Worm (Caenorhabditis elegans) whole organism, L1 larva: ENCODE measurements around the gene npp-15.

Source experiments
- C16A3.4 ChIP-seq: fragments of 150-350 bp; optimal IDR thresholded peaks from 2 replicates; lab custom pipeline; 2014; ENCODE audit warnings: missing biosample characterization, missing genetic modification characterization
- Y116A8C.19 ChIP-seq: sonication (generic microtip); optimal IDR thresholded peaks from 2 replicates; lab custom pipeline; 2016; ENCODE audit warnings: missing compliant biosample characterization, missing genetic modification characterization, borderline replicate concordance
- aha-1 ChIP-seq: fragments of 150-350 bp; optimal IDR thresholded peaks from 2 replicates; lab custom pipeline; 2014; ENCODE audit warnings: missing biosample characterization, missing genetic modification characterization
- alr-1 ChIP-seq: fragments of 200-800 bp; sonication (Bioruptor generic); optimal IDR thresholded peaks from 2 replicates; lab custom pipeline; 2018; ENCODE audit warnings: borderline replicate concordance, mild to moderate bottlenecking, missing genetic modification characterization, missing compliant biosample characterization
- blmp-1 ChIP-seq: fragments of 150-350 bp; optimal IDR thresholded peaks from 2 replicates; lab custom pipeline; 2014; ENCODE audit warnings: missing biosample characterization, missing genetic modification characterization
- ceh-82 ChIP-seq, 3 experiments: fragments of 150-350 bp in 1 of 3; sonication (generic microtip) in 2 of 3; optimal IDR thresholded peaks; 2 replicates each; lab custom pipeline; 2014 to 2017; ENCODE audit warnings: missing biosample characterization in 3 of 3, missing genetic modification characterization in 3 of 3
- ceh-90 ChIP-seq: sonication (generic microtip); optimal IDR thresholded peaks from 2 replicates; lab custom pipeline; 2016; ENCODE audit warnings: missing genetic modification characterization, missing compliant biosample characterization
- dpl-1 ChIP-seq, 3 experiments: fragments of 150-350 bp in 2 of 3; sonication (generic microtip) in 1 of 3; optimal IDR thresholded peaks; 2 replicates each; lab custom pipeline; 2014 to 2017; ENCODE audit warnings: missing biosample characterization in 3 of 3, missing genetic modification characterization in 3 of 3, missing genetic modification reagents in 3 of 3
- dsc-1 ChIP-seq: sonication (generic microtip); optimal IDR thresholded peaks from 2 replicates; lab custom pipeline; 2016; ENCODE audit warnings: mild to moderate bottlenecking, missing genetic modification characterization, missing compliant biosample characterization
- efl-1 ChIP-seq, 4 experiments: fragments of 150-350 bp; optimal IDR thresholded peaks in 3 of 4; peaks in 1 of 4; 1 replicate in 1 of 4; 2 replicates in 3 of 4; lab custom pipeline; 2014; ENCODE audit warnings: missing biosample characterization in 2 of 4, missing genetic modification characterization in 2 of 4, missing genetic modification reagents in 2 of 4
- elt-3 ChIP-seq, 6 experiments: fragments of 150-350 bp in 1 of 6; sonication (generic microtip); optimal IDR thresholded peaks; 2 replicates each; lab custom pipeline; 2017 to 2018; ENCODE audit warnings: missing biosample characterization in 6 of 6, missing genetic modification characterization in 6 of 6, inconsistent platforms in 1 of 6
- ets-5 ChIP-seq: fragments of 200-800 bp; sonication (Bioruptor generic); IDR thresholded peaks from 2 replicates; pipeline ENCODE4 v1.3.6; 2022; ENCODE audit warnings: missing genetic modification characterization, missing compliant biosample characterization
- fos-1 ChIP-seq: fragments of 150-350 bp; optimal IDR thresholded peaks from 2 replicates; lab custom pipeline; 2014; ENCODE audit warnings: missing biosample characterization, missing genetic modification characterization
- hlh-17 ChIP-seq: fragments of 200-800 bp; sonication (Bioruptor generic); optimal IDR thresholded peaks from 2 replicates; lab custom pipeline; 2018; ENCODE audit warnings: missing genetic modification characterization, mild to moderate bottlenecking, missing compliant biosample characterization, moderate library complexity, borderline replicate concordance
- isw-1 ChIP-seq: fragments of 200-800 bp; sonication (Bioruptor generic); IDR thresholded peaks from 2 replicates; pipeline ENCODE4 v1.3.6; 2022; ENCODE audit warnings: missing genetic modification characterization, missing compliant biosample characterization
- lin-15B ChIP-seq: fragments of 150-350 bp; sonication (generic microtip); optimal IDR thresholded peaks from 3 replicates; lab custom pipeline; 2014; ENCODE audit warnings: missing biosample characterization, missing genetic modification characterization
- lin-35 ChIP-seq, 2 experiments: fragments of 150-350 bp; optimal IDR thresholded peaks; 2 replicates each; lab custom pipeline; 2014; ENCODE audit warnings: missing biosample characterization in 2 of 2, missing genetic modification characterization in 2 of 2, missing genetic modification reagents in 2 of 2
- lir-3 ChIP-seq: sonication (generic microtip); optimal IDR thresholded peaks from 2 replicates; lab custom pipeline; 2016; ENCODE audit warnings: mild to moderate bottlenecking, missing genetic modification characterization, moderate library complexity, missing compliant biosample characterization; ENCODE audit not compliant: poor library complexity
- lsy-2 ChIP-seq, 2 experiments: fragments of 150-350 bp; optimal IDR thresholded peaks; 2 replicates each; lab custom pipeline; 2014; ENCODE audit warnings: missing biosample characterization in 2 of 2, missing genetic modification characterization in 2 of 2
- mep-1 ChIP-seq: fragments of 150-350 bp; optimal IDR thresholded peaks from 2 replicates; lab custom pipeline; 2014; ENCODE audit warnings: missing biosample characterization, missing genetic modification characterization
- nhr-11 ChIP-seq: fragments of 150-350 bp; optimal IDR thresholded peaks from 2 replicates; lab custom pipeline; 2014; ENCODE audit warnings: missing biosample characterization, missing genetic modification characterization
- nhr-20 ChIP-seq: sonication (generic microtip); optimal IDR thresholded peaks from 2 replicates; lab custom pipeline; 2016; ENCODE audit warnings: mild to moderate bottlenecking, missing genetic modification characterization, missing compliant biosample characterization
- nhr-237 ChIP-seq: fragments of 150-350 bp; optimal IDR thresholded peaks from 2 replicates; lab custom pipeline; 2014; ENCODE audit warnings: missing biosample characterization, missing genetic modification characterization
- nhr-28 ChIP-seq: fragments of 150-350 bp; optimal IDR thresholded peaks from 2 replicates; lab custom pipeline; 2014; ENCODE audit warnings: missing biosample characterization, missing genetic modification characterization
- nhr-71 ChIP-seq: sonication (generic microtip); optimal IDR thresholded peaks from 2 replicates; lab custom pipeline; 2016; ENCODE audit warnings: mild to moderate bottlenecking, missing genetic modification characterization, moderate library complexity, missing compliant biosample characterization
- nhr-76 ChIP-seq: sonication (generic microtip); optimal IDR thresholded peaks from 2 replicates; lab custom pipeline; 2017; ENCODE audit warnings: missing biosample characterization, missing genetic modification characterization
- nhr-77 ChIP-seq: fragments of 150-350 bp; optimal IDR thresholded peaks from 2 replicates; lab custom pipeline; 2014; ENCODE audit warnings: missing biosample characterization, missing genetic modification characterization
- nhr-84 ChIP-seq: sonication (generic microtip); optimal IDR thresholded peaks from 2 replicates; lab custom pipeline; 2017; ENCODE audit warnings: missing biosample characterization, missing genetic modification characterization
- nhr-85 ChIP-seq: sonication (generic microtip); peaks from one replicate; lab custom pipeline; 2016; ENCODE audit warnings: missing genetic modification characterization, inconsistent platforms, missing compliant biosample characterization
- pag-3 ChIP-seq: sonication (generic microtip); optimal IDR thresholded peaks from 2 replicates; lab custom pipeline; 2017; ENCODE audit warnings: missing genetic modification characterization, mild to moderate bottlenecking, missing compliant biosample characterization, antibody characterized with exemption, borderline replicate concordance; ENCODE audit not compliant: insufficient read depth
- pqm-1 ChIP-seq: sonication (generic microtip); optimal IDR thresholded peaks from 3 replicates; lab custom pipeline; 2017; ENCODE audit warnings: missing biosample characterization, missing genetic modification characterization
- skn-1 ChIP-seq: fragments of 150-350 bp; optimal IDR thresholded peaks from 2 replicates; lab custom pipeline; 2014; ENCODE audit warnings: missing biosample characterization, missing genetic modification characterization
- snu-23 ChIP-seq: sonication (generic microtip); optimal IDR thresholded peaks from 2 replicates; lab custom pipeline; 2016; ENCODE audit warnings: missing genetic modification characterization, missing compliant biosample characterization
- sptf-1 ChIP-seq: fragments of 150-350 bp; optimal IDR thresholded peaks from 2 replicates; lab custom pipeline; 2014; ENCODE audit warnings: missing biosample characterization, missing genetic modification characterization
- swsn-7 ChIP-seq: sonication (generic microtip); optimal IDR thresholded peaks from 2 replicates; lab custom pipeline; 2016; ENCODE audit warnings: missing genetic modification characterization, missing compliant biosample characterization
- tbx-2 ChIP-seq: sonication (generic microtip); optimal IDR thresholded peaks from 2 replicates; lab custom pipeline; 2016; ENCODE audit warnings: missing genetic modification characterization, missing compliant biosample characterization
- unc-30 ChIP-seq: sonication (generic microtip); optimal IDR thresholded peaks from 2 replicates; lab custom pipeline; 2017; ENCODE audit warnings: missing biosample characterization, missing genetic modification characterization
- vab-15 ChIP-seq: sonication (generic microtip); optimal IDR thresholded peaks from 2 replicates; lab custom pipeline; 2017; ENCODE audit warnings: missing genotype, mild to moderate bottlenecking, missing genetic modification characterization, missing compliant biosample characterization
- zip-4 ChIP-seq: fragments of 200-800 bp; sonication (Bioruptor generic); optimal IDR thresholded peaks from 2 replicates; lab custom pipeline; 2018; ENCODE audit warnings: mild to moderate bottlenecking, missing genetic modification characterization, moderate library complexity, missing compliant biosample characterization

The npp-15 gene

ce11 chrIII:7952077-7952765 lies 23.4 kb downstream of the npp-15 start, which contains the start of gene C29E4.15 (continued):
- TF ChIP-seq tbx-2: peak; percentile 21
- no peak for TF ChIP-seq ceh-90 (tag; lab: Kevin White, UChicago)
- no peak for TF ChIP-seq hlh-17 (GFP tag; lab: Kevin White, UChicago)
- TF ChIP-seq elt-3 (tag; optimal IDR thresholded peaks at IDR 0.05; lab: Kevin White, UChicago): no peak
- peak; percentile 48 for TF ChIP-seq nhr-20
- no peak for TF ChIP-seq alr-1
- TF ChIP-seq isw-1: peak; percentile 33; the same call in 1 of the 2 replicates
- peak in 1 of 3 experiments; percentile 43 for TF ChIP-seq ceh-82 (tag; optimal IDR thresholded peaks at IDR 0.05; lab: Kevin White, UChicago)
- TF ChIP-seq snu-23 (GFP tag; lab: Kevin White, UChicago): peak; percentile 58
- TF ChIP-seq ets-5: no peak

- TF ChIP-seq nhr-76 (tag; lab: Kevin White, UChicago): no peak
- no peak for TF ChIP-seq sptf-1 (tag; lab: Kevin White, UChicago)
- TF ChIP-seq, all 84 proteins: peak for 0
These were observed 24.4 kb downstream of the npp-15 start, which contains the start of gene let-754 for ce11 chrIII:7953208-7953607. TSS of gene let-754 (minus strand) at chrIII:7953308.

ce11 chrIII:7956965-7957364 lies 28.1 kb downstream of the npp-15 start, which contains the start of gene C29E4.9:
TSS of gene C29E4.9 (minus strand) at chrIII:7957065.
- TF ChIP-seq pqm-1 (tag; lab: Kevin White, UChicago) (no peak), efl-1 (optimal IDR thresholded peaks at IDR 0.05; lab: Kevin White, UChicago) (no peak), efl-1 (GFP tag; optimal IDR thresholded peaks at IDR 0.05 in 1 of 2; lab: Kevin White, UChicago) (peak in 1 of 2 experiments; percentile 43)
- TF ChIP-seq, all 84 proteins: peak for 1

ce11 chrIII:7958085-7958484 lies 29.2 kb downstream of the npp-15 start, which contains the start of gene C29E4.11:
TSS of gene C29E4.11 (minus strand) at chrIII:7958114.
- TF ChIP-seq lin-35 (GFP tag; optimal IDR thresholded peaks at IDR 0.05; lab: Kevin White, UChicago): peak in 1 of 2 experiments; percentile 13
- TF ChIP-seq lin-15B (tag; lab: Kevin White, UChicago): no peak
- TF ChIP-seq blmp-1 (tag; lab: Kevin White, UChicago): peak; percentile 2
- TF ChIP-seq skn-1 (tag; lab: Kevin White, UChicago): no peak
- TF ChIP-seq dsc-1 (tag; lab: Kevin White, UChicago): no peak
- TF ChIP-seq nhr-71 (tag; lab: Kevin White, UChicago): peak; percentile 31
- no peak for TF ChIP-seq aha-1 (tag; lab: Kevin White, UChicago)
- TF ChIP-seq dpl-1 (GFP tag; optimal IDR thresholded peaks at IDR 0.05; lab: Kevin White, UChicago): peak in 1 of 3 experiments; percentile 39
- no peak for TF ChIP-seq nhr-85 (tag; lab: Kevin White, UChicago)
- TF ChIP-seq swsn-7 (tag; lab: Kevin White, UChicago): peak; percentile 11
- no peak for TF ChIP-seq unc-30 (tag; lab: Kevin White, UChicago)
- TF ChIP-seq efl-1 (optimal IDR thresholded peaks at IDR 0.05; lab: Kevin White, UChicago): peak; percentile 48 to 62
- TF ChIP-seq efl-1 (GFP tag; optimal IDR thresholded peaks at IDR 0.05 in 1 of 2; lab: Kevin White, UChicago): peak in 1 of 2 experiments; percentile 83
- no peak for TF ChIP-seq nhr-28 (tag; lab: Kevin White, UChicago)
- TF ChIP-seq vab-15 (tag; lab: Kevin White, UChicago): no peak
- TF ChIP-seq mep-1 (tag; lab: Kevin White, UChicago): peak; percentile 28
- no peak for TF ChIP-seq nhr-11 (tag; lab: Kevin White, UChicago)
- TF ChIP-seq pag-3 (tag; lab: Kevin White, UChicago): no peak
- no peak for TF ChIP-seq fos-1
- TF ChIP-seq Y116A8C.19 (tag; lab: Kevin White, UChicago): no peak
- no peak for TF ChIP-seq nhr-84
- TF ChIP-seq snu-23 (GFP tag; lab: Kevin White, UChicago): peak; percentile 41
- TF ChIP-seq nhr-77 (tag; lab: Kevin White, UChicago): no peak
- TF ChIP-seq C16A3.4 (tag; lab: Kevin White, UChicago): no peak
- TF ChIP-seq lsy-2 (tag; optimal IDR thresholded peaks at IDR 0.05; lab: Kevin White, UChicago): peak; percentile 0 to 34
- no peak for TF ChIP-seq nhr-237 (tag; lab: Kevin White, UChicago)
- TF ChIP-seq lir-3: no peak
- TF ChIP-seq zip-4 (GFP tag; lab: Kevin White, UChicago): no peak
